Worm (Caenorhabditis elegans) whole organism, L3 larva: ENCODE measurements around the gene sams-4.

Experiments
- elt-3 ChIP-seq, 3 experiments: fragments of 150-350 bp in 1 of 3; sonication (generic microtip) in 2 of 3; optimal IDR thresholded peaks; 2 replicates in 2 of 3; 4 replicates in 1 of 3; lab custom pipeline; 2014 to 2017; ENCODE audit warnings: missing biosample characterization in 3 of 3, missing genetic modification characterization in 3 of 3
- jun-1 ChIP-seq: fragments of 150-350 bp; optimal IDR thresholded peaks from 2 replicates; lab custom pipeline; 2014; ENCODE audit warnings: missing biosample characterization, missing genetic modification reagents, missing genetic modification characterization
- nfya-1 ChIP-seq: sonication (generic microtip); optimal IDR thresholded peaks from 2 replicates; lab custom pipeline; 2017; ENCODE audit warnings: missing genetic modification characterization, mild to moderate bottlenecking, missing compliant biosample characterization, antibody characterized with exemption, moderate library complexity; ENCODE audit not compliant: insufficient read depth
- nhr-12 ChIP-seq: fragments of 150-350 bp; optimal IDR thresholded peaks from 2 replicates; lab custom pipeline; 2014; ENCODE audit warnings: missing biosample characterization, missing genetic modification characterization
- nhr-237 ChIP-seq: fragments of 150-350 bp; optimal IDR thresholded peaks from 2 replicates; lab custom pipeline; 2014; ENCODE audit warnings: missing biosample characterization, missing genetic modification characterization
- nhr-76 ChIP-seq: fragments of 150-350 bp; sonication (generic microtip); optimal IDR thresholded peaks from 5 replicates; lab custom pipeline; 2014; ENCODE audit warnings: missing biosample characterization, missing genetic modification characterization
- pqm-1 ChIP-seq: fragments of 150-350 bp; optimal IDR thresholded peaks from 2 replicates; lab custom pipeline; 2017; ENCODE audit warnings: missing biosample characterization, missing genetic modification characterization, inconsistent platforms
- skn-1 ChIP-seq: fragments of 150-350 bp; optimal IDR thresholded peaks from 2 replicates; lab custom pipeline; 2014; ENCODE audit warnings: missing biosample characterization, missing genetic modification characterization
- tbx-2 ChIP-seq: sonication (generic microtip); optimal IDR thresholded peaks from 2 replicates; lab custom pipeline; 2016; ENCODE audit warnings: mild to moderate bottlenecking, missing genetic modification characterization, missing compliant biosample characterization
- unc-62 ChIP-seq: fragments of 150-350 bp; sonication (generic microtip); optimal IDR thresholded peaks from 4 replicates; lab custom pipeline; 2014; ENCODE audit warnings: missing biosample characterization, missing genetic modification reagents, missing genetic modification characterization
- zag-1 ChIP-seq: fragments of 150-350 bp; optimal IDR thresholded peaks from 2 replicates; lab custom pipeline; 2014; ENCODE audit warnings: missing biosample characterization, missing genetic modification characterization
- ztf-11 ChIP-seq: fragments of 150-350 bp; optimal IDR thresholded peaks from 2 replicates; lab custom pipeline; 2014; ENCODE audit warnings: missing biosample characterization, missing genetic modification characterization

- TF ChIP-seq skn-1: no peak
- no peak for TF ChIP-seq nhr-76 (tag; lab: Kevin White, UChicago)
- TF ChIP-seq elt-3 (tag; optimal IDR thresholded peaks at IDR 0.05; lab: Kevin White, UChicago): no peak
- no peak for TF ChIP-seq nhr-12 (tag; lab: Kevin White, UChicago)
- no peak for TF ChIP-seq pqm-1 (tag; lab: Kevin White, UChicago)
- TF ChIP-seq ztf-11: no peak
- TF ChIP-seq tbx-2 (tag; lab: Kevin White, UChicago): no peak
- TF ChIP-seq nhr-237 (tag; lab: Kevin White, UChicago): no peak
- TF ChIP-seq nfya-1: no peak
- no peak for TF ChIP-seq jun-1
- no peak for TF ChIP-seq unc-62 (GFP tag; lab: Kevin White, UChicago)
- TF ChIP-seq zag-1 (tag; lab: Kevin White, UChicago): no peak
These were observed 40.4 kb upstream of the sams-4 start for ce11 chrIV:5886605-5887004.
